Fruit fly (Drosophila melanogaster) whole organism, embryonic: ENCODE results near the gene CG3630.

Source experiments
- Adf1 ChIP-seq: fragments of 200-800 bp; sonication (Bioruptor generic); IDR thresholded peaks from 2 replicates; pipeline ENCODE4 v1.3.6; 2022; ENCODE audit warnings: missing biosample characterization, missing genetic modification characterization
- CG10267 ChIP-seq: fragments of 200-800 bp; sonication (Bioruptor generic); optimal IDR thresholded peaks from 2 replicates; lab custom pipeline; 2018; ENCODE audit warnings: missing biosample characterization, mild to moderate bottlenecking, missing genetic modification characterization, moderate library complexity
- CG10979 ChIP-seq: fragments of 200-800 bp; sonication (Bioruptor generic); optimal IDR thresholded peaks from 2 replicates; lab custom pipeline; 2018; ENCODE audit warnings: missing biosample characterization, mild to moderate bottlenecking, missing genetic modification characterization, moderate library complexity
- CG11085 ChIP-seq: fragments of 200-800 bp; sonication (Bioruptor generic); IDR thresholded peaks from 2 replicates; pipeline ENCODE4 v1.3.6; 2022; ENCODE audit warnings: missing biosample characterization, missing genetic modification characterization
- CG11560 ChIP-seq: fragments of 200-800 bp; sonication (Bioruptor generic); IDR thresholded peaks from 3 replicates; pipeline ENCODE4 v1.3.6; 2022; ENCODE audit warnings: missing biosample characterization, missing genetic modification characterization
- CG12391 ChIP-seq: fragments of 200-800 bp; sonication (Bioruptor generic); optimal IDR thresholded peaks from 3 replicates; lab custom pipeline; 2018; ENCODE audit warnings: missing biosample characterization, mild to moderate bottlenecking, missing genetic modification characterization, moderate library complexity
- CG14965 ChIP-seq: fragments of 200-800 bp; sonication (Bioruptor generic); optimal IDR thresholded peaks from 2 replicates; lab custom pipeline; 2016; ENCODE audit warnings: missing biosample characterization, missing genetic modification characterization, borderline replicate concordance
- CG15479 ChIP-seq: fragments of 200-800 bp; sonication (Bioruptor generic); optimal IDR thresholded peaks from 3 replicates; lab custom pipeline; 2019; ENCODE audit warnings: missing biosample characterization, mild to moderate bottlenecking, missing genetic modification characterization, moderate library complexity
- CG17328 ChIP-seq: fragments of 200-800 bp; sonication (Bioruptor generic); IDR thresholded peaks from 2 replicates; pipeline ENCODE4 v1.3.6; 2022; ENCODE audit warnings: missing biosample characterization, missing genetic modification characterization
- CG17612 ChIP-seq: fragments of 200-800 bp; sonication (Bioruptor generic); IDR thresholded peaks from 2 replicates; pipeline ENCODE4 v1.3.6; 2022; ENCODE audit warnings: missing biosample characterization, missing genetic modification characterization
- CG1792 ChIP-seq: fragments of 200-800 bp; sonication (Bioruptor generic); optimal IDR thresholded peaks from 2 replicates; lab custom pipeline; 2016; ENCODE audit warnings: missing biosample characterization, missing genetic modification characterization
- CG2875 ChIP-seq: fragments of 200-800 bp; sonication (Bioruptor generic); optimal IDR thresholded peaks from 2 replicates; lab custom pipeline; 2017; ENCODE audit warnings: missing biosample characterization, mild to moderate bottlenecking, missing genetic modification characterization, missing genetic modification reagents
- CG3163 ChIP-seq: fragments of 200-800 bp; sonication (Bioruptor generic); optimal IDR thresholded peaks from 3 replicates; lab custom pipeline; 2016; ENCODE audit warnings: missing biosample characterization, missing genetic modification characterization
- CG32532 ChIP-seq: fragments of 200-800 bp; sonication (Bioruptor generic); IDR thresholded peaks from 2 replicates; pipeline ENCODE4 v1.3.6; 2022; ENCODE audit warnings: missing biosample characterization, missing genetic modification characterization
- CG32772 ChIP-seq: fragments of 200-800 bp; sonication (Bioruptor generic); IDR thresholded peaks from 2 replicates; pipeline ENCODE4 v1.3.6; 2022; ENCODE audit warnings: missing biosample characterization, missing genetic modification characterization
- CG3726 ChIP-seq: fragments of 200-800 bp; sonication (Bioruptor generic); IDR thresholded peaks from 3 replicates; pipeline ENCODE4, ENCODE4 v1.3.6; 2022; ENCODE audit warnings: missing biosample characterization, missing genetic modification characterization
- CG3847 ChIP-seq: fragments of 200-800 bp; sonication (Bioruptor generic); IDR thresholded peaks from 2 replicates; pipeline ENCODE4 v1.3.6; 2022; ENCODE audit warnings: missing biosample characterization, missing genetic modification characterization
- CG4328 ChIP-seq: fragments of 200-800 bp; sonication (Bioruptor generic); optimal IDR thresholded peaks from 3 replicates; lab custom pipeline; 2017; ENCODE audit warnings: missing biosample characterization, missing genetic modification reagents, missing genetic modification characterization
- CG4360 ChIP-seq: fragments of 200-800 bp; sonication (Bioruptor generic); IDR thresholded peaks from 2 replicates; pipeline ENCODE4 v1.3.6; 2022; ENCODE audit warnings: missing biosample characterization, missing genetic modification characterization
- CG4820 ChIP-seq: fragments of 200-800 bp; sonication (Bioruptor generic); optimal IDR thresholded peaks from 3 replicates; lab custom pipeline; 2016; ENCODE audit warnings: missing biosample characterization, missing genetic modification characterization
- CG8359 ChIP-seq: fragments of 200-800 bp; sonication (Bioruptor generic); optimal IDR thresholded peaks from 2 replicates; lab custom pipeline; 2017; ENCODE audit warnings: missing biosample characterization, mild to moderate bottlenecking, missing genetic modification characterization, borderline replicate concordance
- CG9437 ChIP-seq: fragments of 200-800 bp; sonication (Bioruptor generic); optimal IDR thresholded peaks from 2 replicates; lab custom pipeline; 2018; ENCODE audit warnings: missing biosample characterization, mild to moderate bottlenecking, missing genetic modification characterization
- CG9727 ChIP-seq: fragments of 200-800 bp; sonication (Bioruptor generic); optimal IDR thresholded peaks from 3 replicates; lab custom pipeline; 2017; ENCODE audit warnings: missing biosample characterization, mild to moderate bottlenecking, missing genetic modification characterization
- CG9817 ChIP-seq: fragments of 200-800 bp; sonication (Bioruptor generic); optimal IDR thresholded peaks from 2 replicates; lab custom pipeline; 2018; ENCODE audit warnings: missing biosample characterization, mild to moderate bottlenecking, missing genetic modification characterization, moderate library complexity
- CG9876 ChIP-seq: fragments of 200-800 bp; sonication (Bioruptor generic); optimal IDR thresholded peaks from 2 replicates; lab custom pipeline; 2016; ENCODE audit warnings: missing biosample characterization, missing genetic modification characterization
- D ChIP-seq, 2 experiments: fragments of 200-800 bp in 1 of 2; fragments of >200 bp in 1 of 2; sonication (Bioruptor generic) in 1 of 2; optimal IDR thresholded peaks; 2 replicates in 1 of 2; 3 replicates in 1 of 2; lab custom pipeline; 2017; ENCODE audit warnings: mild to moderate bottlenecking in 1 of 2, missing biosample characterization in 1 of 2, missing genetic modification characterization in 1 of 2, missing genetic modification reagents in 1 of 2
- Deaf1 ChIP-seq: fragments of 200-800 bp; optimal IDR thresholded peaks from 3 replicates; lab custom pipeline; 2019; ENCODE audit warnings: missing biosample characterization, mild to moderate bottlenecking, missing genetic modification characterization, moderate library complexity
- Gug ChIP-seq: fragments of 200-800 bp; sonication (Bioruptor generic); IDR thresholded peaks from 4 replicates; pipeline ENCODE4 v1.3.6; 2022; ENCODE audit warnings: missing biosample characterization, missing genetic modification characterization
- HLH54F ChIP-seq: fragments of 200-800 bp; sonication (Bioruptor generic); optimal IDR thresholded peaks from 3 replicates; lab custom pipeline; 2016; ENCODE audit warnings: missing biosample characterization, missing genetic modification characterization
- Ravus ChIP-seq: fragments of 200-800 bp; sonication (Bioruptor generic); IDR thresholded peaks from 2 replicates; pipeline ENCODE4 v1.3.6; 2022; ENCODE audit warnings: missing biosample characterization, missing genetic modification characterization
- Rx ChIP-seq: fragments of 200-800 bp; sonication (Bioruptor generic); IDR thresholded peaks from 2 replicates; pipeline ENCODE4 v1.3.6; 2022; ENCODE audit warnings: missing biosample characterization, missing genetic modification characterization
- Sry-β ChIP-seq: fragments of 200-800 bp; sonication (Bioruptor generic); optimal IDR thresholded peaks from 2 replicates; lab custom pipeline; 2018; ENCODE audit warnings: missing biosample characterization, mild to moderate bottlenecking, missing genetic modification characterization, moderate library complexity
- Ssrp ChIP-seq: fragments of 200-800 bp; sonication (Bioruptor generic); optimal IDR thresholded peaks from 2 replicates; lab custom pipeline; 2018; ENCODE audit warnings: missing biosample characterization, mild to moderate bottlenecking, missing genetic modification characterization, moderate library complexity
- br ChIP-seq: fragments of >200 bp; optimal IDR thresholded peaks from 2 replicates; lab custom pipeline; 2017
- exex ChIP-seq: fragments of 200-800 bp; sonication (Bioruptor generic); optimal IDR thresholded peaks from 4 replicates; lab custom pipeline; 2018; ENCODE audit warnings: missing biosample characterization, mild to moderate bottlenecking, missing genetic modification characterization, moderate library complexity
- eyg ChIP-seq: fragments of 200-800 bp; sonication (Bioruptor generic); optimal IDR thresholded peaks from 3 replicates; lab custom pipeline; 2016; ENCODE audit warnings: missing biosample characterization, missing genetic modification characterization
- fd64A ChIP-seq: fragments of 200-800 bp; sonication (Bioruptor generic); optimal IDR thresholded peaks from 3 replicates; lab custom pipeline; 2018; ENCODE audit warnings: missing biosample characterization, mild to moderate bottlenecking, missing genetic modification characterization
- ftz-f1 ChIP-seq: fragments of 200-800 bp; sonication (Bioruptor generic); optimal IDR thresholded peaks from 2 replicates; lab custom pipeline; 2016; ENCODE audit warnings: missing biosample characterization, missing genetic modification characterization
- insv ChIP-seq, 2 experiments: fragments of 200-800 bp; sonication (Bioruptor generic); optimal IDR thresholded peaks; 3 replicates each; lab custom pipeline; 2016 to 2018; ENCODE audit warnings: missing biosample characterization in 2 of 2, missing genetic modification characterization in 2 of 2
- inv ChIP-seq: fragments of 200-800 bp; sonication (Bioruptor generic); IDR thresholded peaks from 2 replicates; pipeline ENCODE4 v1.3.6; 2022; ENCODE audit warnings: missing biosample characterization, missing genetic modification characterization; ENCODE audit not compliant: partially characterized antibody
- jumu ChIP-seq: fragments of 200-800 bp; sonication (Bioruptor generic); optimal IDR thresholded peaks from 3 replicates; lab custom pipeline; 2016; ENCODE audit warnings: missing biosample characterization, missing genetic modification characterization
- lbe ChIP-seq: fragments of 200-800 bp; sonication (Bioruptor generic); optimal IDR thresholded peaks from 2 replicates; lab custom pipeline; 2016; ENCODE audit warnings: missing biosample characterization, mild to moderate bottlenecking, missing genetic modification characterization
- lilli ChIP-seq: fragments of 200-800 bp; sonication (Bioruptor generic); optimal IDR thresholded peaks from 3 replicates; lab custom pipeline; 2016; ENCODE audit warnings: missing biosample characterization, missing genetic modification characterization
- rib ChIP-seq: fragments of 200-800 bp; sonication (Bioruptor generic); IDR thresholded peaks from 2 replicates; pipeline ENCODE4 v1.3.6; 2022; ENCODE audit warnings: missing biosample characterization, missing genetic modification characterization
- sim ChIP-seq: fragments of 200-800 bp; sonication (Bioruptor generic); IDR thresholded peaks from 2 replicates; pipeline ENCODE4 v1.3.6; 2022; ENCODE audit warnings: missing biosample characterization, missing genetic modification characterization
- tio ChIP-seq: fragments of 200-800 bp; sonication (Bioruptor generic); optimal IDR thresholded peaks from 2 replicates; lab custom pipeline; 2017; ENCODE audit warnings: missing biosample characterization, missing genetic modification characterization, inconsistent platforms
- tx ChIP-seq: fragments of 200-800 bp; sonication (Bioruptor generic); optimal IDR thresholded peaks from 2 replicates; lab custom pipeline; 2016; ENCODE audit warnings: missing biosample characterization, missing genetic modification characterization
- vfl ChIP-seq: fragments of 200-800 bp; sonication (Bioruptor generic); optimal IDR thresholded peaks from 2 replicates; lab custom pipeline; 2016; ENCODE audit warnings: missing biosample characterization, missing genetic modification characterization
- z ChIP-seq: fragments of 200-800 bp; sonication (Bioruptor generic); IDR thresholded peaks from 3 replicates; pipeline ENCODE4 v1.3.6; 2022; ENCODE audit warnings: missing biosample characterization, missing genetic modification characterization
- zfh1 ChIP-seq: fragments of 200-800 bp; sonication (Bioruptor generic); IDR thresholded peaks from 3 replicates; pipeline ENCODE4 v1.3.6; 2022; ENCODE audit warnings: missing biosample characterization, missing genetic modification characterization

The CG3630 gene

dm6 chrX:2137587-2138341, 24.2 kb upstream of the CG3630 start (continued):
- peak; percentile 66 for TF ChIP-seq inv (GFP tag; lab: Robert Waterston, UW)
- TF ChIP-seq lbe (GFP tag; lab: Kevin White, UChicago): peak; percentile 98
- TF ChIP-seq Adf1 (GFP tag; lab: Robert Waterston, UW): peak; percentile 65
- TF ChIP-seq Rx: peak; percentile 96
- peak; percentile 99 for TF ChIP-seq tio (GFP tag; lab: Kevin White, UChicago)
- peak; percentile 99 for TF ChIP-seq lilli
- peak; percentile 90 for TF ChIP-seq tx (GFP tag; lab: Kevin White, UChicago)
- TF ChIP-seq exex (tag; lab: Kevin White, UChicago): peak; percentile 93
- TF ChIP-seq Deaf1 (tag; lab: Kevin White, UChicago): peak; percentile 87
- peak; percentile 98 for TF ChIP-seq CG11085 (GFP tag; lab: Robert Waterston, UW)
- no peak for TF ChIP-seq br (lab: Kevin White, UChicago)
- TF ChIP-seq CG17328 (GFP tag; lab: Robert Waterston, UW): peak; percentile 98
- TF ChIP-seq Sry-β: peak; percentile 63
- peak; percentile 93 for TF ChIP-seq HLH54F
- TF ChIP-seq CG1792 (GFP tag; lab: Kevin White, UChicago): peak; percentile 75
- peak; percentile 97 for TF ChIP-seq Ravus (GFP tag; lab: Robert Waterston, UW)
- TF ChIP-seq CG2875: peak; percentile 97
- peak; percentile 55 for TF ChIP-seq eyg (GFP tag; lab: Kevin White, UChicago)
- TF ChIP-seq fd64A: peak; percentile 97
- peak; percentile 96 for TF ChIP-seq CG8359 (GFP tag; lab: Kevin White, UChicago)
- TF ChIP-seq CG10979 (tag; lab: Kevin White, UChicago): peak; percentile 99
- peak; percentile 98 for TF ChIP-seq CG9727
- peak; percentile 92 for TF ChIP-seq CG15479 (GFP tag; lab: Kevin White, UChicago)
- peak; percentile 60 to 84 for TF ChIP-seq insv (GFP tag; optimal IDR thresholded peaks at IDR 0.05; lab: Kevin White, UChicago)
- TF ChIP-seq CG14965 (GFP tag; lab: Kevin White, UChicago): no peak
- TF ChIP-seq CG4360: peak; percentile 91
- peak; percentile 99 for TF ChIP-seq Ssrp (tag; lab: Kevin White, UChicago)
- peak; percentile 35 for TF ChIP-seq CG3163 (GFP tag; lab: Kevin White, UChicago)
- TF ChIP-seq z: peak; percentile 79
- peak; percentile 100 for TF ChIP-seq CG12391 (tag; lab: Kevin White, UChicago)
- TF ChIP-seq rib (GFP tag; lab: Robert Waterston, UW): peak; percentile 99
- TF ChIP-seq CG4820 (GFP tag; lab: Kevin White, UChicago): peak; percentile 98
- TF ChIP-seq CG9876 (GFP tag; lab: Kevin White, UChicago): peak; percentile 62
- peak; percentile 98 for TF ChIP-seq CG3726
- peak; percentile 98 for TF ChIP-seq sim (GFP tag; lab: Robert Waterston, UW)
- TF ChIP-seq CG9437: peak; percentile 93
- peak; percentile 99 for TF ChIP-seq CG32532
- TF ChIP-seq CG17612 (GFP tag; lab: Robert Waterston, UW): peak; percentile 97
- TF ChIP-seq CG32772 (GFP tag; lab: Robert Waterston, UW): peak; percentile 98
- peak; percentile 99 for TF ChIP-seq zfh1 (GFP tag; lab: Robert Waterston, UW)
- TF ChIP-seq CG11560 (tag; lab: Robert Waterston, UW): peak; percentile 91
- TF ChIP-seq jumu: peak; percentile 92
- peak; percentile 99 for TF ChIP-seq CG4328
- peak; percentile 32 for TF ChIP-seq ftz-f1 (GFP tag; lab: Kevin White, UChicago)
- TF ChIP-seq CG10267 (tag; lab: Kevin White, UChicago): peak; percentile 97
- TF ChIP-seq vfl: peak; percentile 96
- TF ChIP-seq CG9817 (tag; lab: Kevin White, UChicago): peak; percentile 99
- TF ChIP-seq D (optimal IDR thresholded peaks at IDR 0.05; lab: Kevin White, UChicago): no peak
- TF ChIP-seq D (GFP tag; optimal IDR thresholded peaks at IDR 0.05; lab: Kevin White, UChicago): peak; percentile 99
- peak; percentile 99 for TF ChIP-seq CG3847
- peak; percentile 97 for TF ChIP-seq Gug
